Worm (Caenorhabditis elegans) whole organism, young adult: ENCODE measurements around the gene trd-1.

Experiments
- B0336.3 ChIP-seq: fragments of 200-800 bp; sonication (Bioruptor generic); IDR thresholded peaks from 2 replicates; pipeline ENCODE4 v1.3.6; 2022; ENCODE audit warnings: missing genetic modification characterization, missing compliant biosample characterization
- D2030.7 ChIP-seq: fragments of 200-800 bp; sonication (Bioruptor generic); IDR thresholded peaks from 2 replicates; pipeline ENCODE4 v1.3.6; 2022; ENCODE audit warnings: missing genetic modification reagents, missing genetic modification characterization, missing compliant biosample characterization
- F22D6.2 ChIP-seq: sonication (generic microtip); optimal IDR thresholded peaks from 2 replicates; lab custom pipeline; 2016; ENCODE audit warnings: mild to moderate bottlenecking, missing genetic modification characterization, missing compliant biosample characterization
- F49E8.2 ChIP-seq: sonication (generic microtip); optimal IDR thresholded peaks from 3 replicates; lab custom pipeline; 2017; ENCODE audit warnings: missing genetic modification characterization, mild to moderate bottlenecking, missing compliant biosample characterization, antibody characterized with exemption, moderate library complexity; ENCODE audit not compliant: insufficient read depth
- F57C9.4 ChIP-seq: sonication (generic microtip); optimal IDR thresholded peaks from 2 replicates; lab custom pipeline; 2017; ENCODE audit warnings: mild to moderate bottlenecking, missing genetic modification characterization, missing compliant biosample characterization
- K11D2.4 ChIP-seq: fragments of 200-800 bp; sonication (Bioruptor generic); IDR thresholded peaks from 2 replicates; pipeline ENCODE4 v1.3.6; 2022; ENCODE audit warnings: missing genetic modification reagents, missing genetic modification characterization, missing compliant biosample characterization
- T26A5.8 ChIP-seq: sonication (generic microtip); optimal IDR thresholded peaks from 2 replicates; lab custom pipeline; 2016; ENCODE audit warnings: missing genetic modification characterization, missing compliant biosample characterization
- Y53G8AR.9 ChIP-seq: fragments of 200-800 bp; sonication (Bioruptor generic); conservative IDR thresholded peaks from 2 replicates; pipeline ENCODE4 v1.3.6; 2022; ENCODE audit warnings: missing genetic modification reagents, missing genetic modification characterization, missing compliant biosample characterization
- Y56A3A.18 ChIP-seq: fragments of 200-800 bp; sonication (Bioruptor generic); IDR thresholded peaks from 2 replicates; pipeline ENCODE4 v1.3.6; 2022; ENCODE audit warnings: missing genetic modification reagents, missing genetic modification characterization, missing compliant biosample characterization
- Y95B8A.8 ChIP-seq: fragments of 200-800 bp; sonication (Bioruptor generic); IDR thresholded peaks from 2 replicates; pipeline ENCODE4 v1.3.6; 2022; ENCODE audit warnings: missing genetic modification reagents, missing genetic modification characterization, missing compliant biosample characterization
- ama-1 ChIP-seq, 3 experiments: fragments of 150-350 bp in 1 of 3; sonication (generic microtip) in 2 of 3; optimal IDR thresholded peaks; 2 replicates each; lab custom pipeline; 2014 to 2018; ENCODE audit warnings: missing biosample characterization in 2 of 3, missing genetic modification characterization in 2 of 3, missing genetic modification reagents in 2 of 3
- aptf-2 ChIP-seq: fragments of 200-800 bp; sonication (Bioruptor generic); conservative IDR thresholded peaks from 2 replicates; pipeline ENCODE4 v1.3.6; 2022; ENCODE audit warnings: missing genetic modification reagents, missing genetic modification characterization, missing compliant biosample characterization
- aptf-3 ChIP-seq: fragments of 200-800 bp; sonication (Bioruptor generic); IDR thresholded peaks from 2 replicates; pipeline ENCODE4 v1.3.6; 2022; ENCODE audit warnings: missing genetic modification characterization, missing compliant biosample characterization
- attf-6 ChIP-seq: fragments of 200-800 bp; sonication (Bioruptor generic); IDR thresholded peaks from 2 replicates; pipeline ENCODE4 v1.3.6; 2022; ENCODE audit warnings: missing genetic modification reagents, missing genetic modification characterization, missing compliant biosample characterization
- ceh-100 ChIP-seq: fragments of 200-800 bp; sonication (Bioruptor generic); IDR thresholded peaks from 2 replicates; pipeline ENCODE4 v1.3.6; 2022; ENCODE audit warnings: missing genetic modification reagents, missing genetic modification characterization, missing compliant biosample characterization
- ceh-40 ChIP-seq: fragments of 200-800 bp; sonication (Bioruptor generic); IDR thresholded peaks from 2 replicates; pipeline ENCODE4 v1.3.6; 2022; ENCODE audit warnings: missing genetic modification characterization, missing compliant biosample characterization
- ceh-91 ChIP-seq: fragments of 200-800 bp; sonication (Bioruptor generic); IDR thresholded peaks from 2 replicates; pipeline ENCODE4 v1.3.6; 2022; ENCODE audit warnings: missing genetic modification reagents, missing genetic modification characterization, missing compliant biosample characterization
- chd-7 ChIP-seq: sonication (generic microtip); optimal IDR thresholded peaks from 2 replicates; lab custom pipeline; 2016; ENCODE audit warnings: mild to moderate bottlenecking, missing genetic modification characterization, moderate library complexity, missing compliant biosample characterization
- die-1 ChIP-seq: sonication (generic microtip); optimal IDR thresholded peaks from 2 replicates; lab custom pipeline; 2016; ENCODE audit warnings: missing genotype, mild to moderate bottlenecking, missing genetic modification characterization, missing compliant biosample characterization
- dpl-1 ChIP-seq: fragments of 150-350 bp; optimal IDR thresholded peaks from 2 replicates; lab custom pipeline; 2014; ENCODE audit warnings: missing biosample characterization, missing genetic modification reagents, missing genetic modification characterization
- hlh-12 ChIP-seq: sonication (generic microtip); optimal IDR thresholded peaks from 2 replicates; lab custom pipeline; 2016; ENCODE audit warnings: missing genetic modification characterization, missing compliant biosample characterization
- hmg-1.2 ChIP-seq: fragments of 200-800 bp; sonication (Bioruptor generic); IDR thresholded peaks from 2 replicates; pipeline ENCODE4 v1.3.6; 2022; ENCODE audit warnings: missing genetic modification reagents, missing genetic modification characterization, missing compliant biosample characterization
- hmg-20 ChIP-seq: fragments of 200-800 bp; sonication (Bioruptor generic); IDR thresholded peaks from 2 replicates; pipeline ENCODE4 v1.3.6; 2022; ENCODE audit warnings: missing genetic modification reagents, missing genetic modification characterization, missing compliant biosample characterization
- hrde-1 ChIP-seq: sonication (generic microtip); optimal IDR thresholded peaks from 2 replicates; lab custom pipeline; 2016; ENCODE audit warnings: missing genetic modification characterization, mild to moderate bottlenecking, missing compliant biosample characterization, moderate library complexity, missing genotype, missing genetic modification reagents, borderline replicate concordance
- let-526 ChIP-seq: fragments of 200-800 bp; sonication (Bioruptor generic); IDR thresholded peaks from 2 replicates; pipeline ENCODE4 v1.3.6; 2022; ENCODE audit warnings: missing genetic modification reagents, missing genetic modification characterization, missing compliant biosample characterization
- lin-40 ChIP-seq: sonication (generic microtip); optimal IDR thresholded peaks from 2 replicates; lab custom pipeline; 2016; ENCODE audit warnings: missing genetic modification characterization, mild to moderate bottlenecking, missing compliant biosample characterization, missing genotype, missing genetic modification reagents
- lin-54 ChIP-seq: fragments of 200-800 bp; sonication (Bioruptor generic); optimal IDR thresholded peaks from 2 replicates; lab custom pipeline; 2018; ENCODE audit warnings: mild to moderate bottlenecking, missing genetic modification characterization, missing compliant biosample characterization
- madf-10 ChIP-seq: sonication (generic microtip); optimal IDR thresholded peaks from 2 replicates; lab custom pipeline; 2016; ENCODE audit warnings: mild to moderate bottlenecking, missing genetic modification characterization, missing compliant biosample characterization
- madf-3 ChIP-seq: fragments of 200-800 bp; sonication (Bioruptor generic); IDR thresholded peaks from 2 replicates; pipeline ENCODE4 v1.3.6; 2022; ENCODE audit warnings: missing genetic modification reagents, missing genetic modification characterization, missing compliant biosample characterization
- mel-28 ChIP-seq: sonication (generic microtip); optimal IDR thresholded peaks from 2 replicates; lab custom pipeline; 2016; ENCODE audit warnings: borderline replicate concordance, mild to moderate bottlenecking, missing genetic modification characterization, missing compliant biosample characterization
- mes-4 ChIP-seq: sonication (generic microtip); optimal IDR thresholded peaks from 2 replicates; lab custom pipeline; 2016; ENCODE audit warnings: missing genotype, missing genetic modification characterization, missing compliant biosample characterization
- nfya-1 ChIP-seq: sonication (generic microtip); optimal IDR thresholded peaks from 2 replicates; lab custom pipeline; 2017; ENCODE audit warnings: antibody characterized with exemption, missing compliant biosample characterization, missing genetic modification characterization, borderline replicate concordance; ENCODE audit not compliant: insufficient read depth
- nhr-179 ChIP-seq: sonication (generic microtip); optimal IDR thresholded peaks from 2 replicates; lab custom pipeline; 2016; ENCODE audit warnings: mild to moderate bottlenecking, missing genetic modification characterization, missing compliant biosample characterization
- nhr-90 ChIP-seq: sonication (generic microtip); optimal IDR thresholded peaks from 2 replicates; lab custom pipeline; 2016; ENCODE audit warnings: missing genotype, mild to moderate bottlenecking, missing genetic modification characterization, missing compliant biosample characterization
- repo-1 ChIP-seq: sonication (generic microtip); optimal IDR thresholded peaks from 2 replicates; lab custom pipeline; 2017; ENCODE audit warnings: mild to moderate bottlenecking, missing genetic modification characterization, missing compliant biosample characterization
- snpc-1.3 ChIP-seq: sonication (generic microtip); optimal IDR thresholded peaks from 2 replicates; lab custom pipeline; 2017; ENCODE audit warnings: missing genetic modification characterization, mild to moderate bottlenecking, missing compliant biosample characterization, antibody characterized with exemption, moderate library complexity, missing genotype, missing genetic modification reagents; ENCODE audit not compliant: insufficient read depth
- snpc-3.4 ChIP-seq: sonication (generic microtip); optimal IDR thresholded peaks from 2 replicates; lab custom pipeline; 2017; ENCODE audit warnings: missing genetic modification characterization, mild to moderate bottlenecking, missing compliant biosample characterization, antibody characterized with exemption, moderate library complexity, missing genotype, missing genetic modification reagents
- somi-1 ChIP-seq: fragments of 200-800 bp; sonication (Bioruptor generic); optimal IDR thresholded peaks from 2 replicates; lab custom pipeline; 2018; ENCODE audit warnings: mild to moderate bottlenecking, missing genetic modification characterization, missing compliant biosample characterization
- sptf-2 ChIP-seq: fragments of 200-800 bp; sonication (Bioruptor generic); optimal IDR thresholded peaks from 2 replicates; lab custom pipeline; 2018; ENCODE audit warnings: mild to moderate bottlenecking, missing genetic modification characterization, missing compliant biosample characterization
- tbp1 ChIP-seq: fragments of 200-800 bp; sonication (Bioruptor generic); optimal IDR thresholded peaks from 2 replicates; lab custom pipeline; 2018; ENCODE audit warnings: mild to moderate bottlenecking, missing genetic modification characterization, missing compliant biosample characterization
- tbx-9 ChIP-seq: sonication (generic microtip); optimal IDR thresholded peaks from 2 replicates; lab custom pipeline; 2016; ENCODE audit warnings: borderline replicate concordance, missing genetic modification characterization, inconsistent platforms, missing compliant biosample characterization
- ztf-6 ChIP-seq: fragments of 200-800 bp; sonication (Bioruptor generic); IDR thresholded peaks from 2 replicates; pipeline ENCODE4 v1.3.6; 2022; ENCODE audit warnings: missing genetic modification reagents, missing genetic modification characterization, missing compliant biosample characterization

Gene trd-1

ce11 chrIII:7365602-7366001 is 20.4 kb upstream of the trd-1 start, which contains the start of gene F08F8.11:
TSS of gene F08F8.11 (plus strand) at chrIII:7365902.
- TF ChIP-seq attf-6 (GFP tag; lab: Robert Waterston, UW) (no peak), nfya-1 (tag; lab: Kevin White, UChicago) (no peak), nhr-179 (tag; lab: Kevin White, UChicago) (no peak), madf-3 (GFP tag; lab: Robert Waterston, UW) (no peak), die-1 (tag; lab: Kevin White, UChicago) (no peak), hmg-1.2 (GFP tag; lab: Robert Waterston, UW) (no peak), sptf-2 (GFP tag; lab: Kevin White, UChicago) (no peak), hlh-12 (tag; lab: Kevin White, UChicago) (no peak), tbx-9 (no peak), mes-4 (tag; lab: Kevin White, UChicago) (no peak), let-526 (GFP tag; lab: Robert Waterston, UW) (no peak), aptf-2 (no peak), ztf-6 (GFP tag; lab: Robert Waterston, UW) (no peak)

ce11 chrIII:7367012-7367760 is 18.8 kb upstream of the trd-1 start, which contains the start of the genes T20B12.5 and T20B12.4:
TSS of gene T20B12.5 (minus strand) at chrIII:7367112.
TSS of gene T20B12.4 (plus strand) at chrIII:7367710.
- TF ChIP-seq F49E8.2 (tag; lab: Kevin White, UChicago) (no peak), ceh-91 (GFP tag; lab: Robert Waterston, UW) (no peak), Y53G8AR.9 (GFP tag; lab: Robert Waterston, UW) (no peak), snpc-1.3 (tag; lab: Kevin White, UChicago) (no peak), mel-28 (no peak), ceh-100 (GFP tag; lab: Robert Waterston, UW) (no peak), dpl-1 (GFP tag; lab: Kevin White, UChicago) (no peak), lin-54 (GFP tag; lab: Kevin White, UChicago) (no peak), D2030.7 (GFP tag; lab: Robert Waterston, UW) (no peak), nhr-90 (tag; lab: Kevin White, UChicago) (no peak), aptf-3 (GFP tag; lab: Robert Waterston, UW) (no peak)

- TF ChIP-seq K11D2.4 (GFP tag; lab: Robert Waterston, UW) (no peak), ceh-100 (GFP tag; lab: Robert Waterston, UW) (no peak), ama-1 (optimal IDR thresholded peaks at IDR 0.05; lab: Kevin White, UChicago) (peak; percentile 41), ama-1 (GFP tag; optimal IDR thresholded peaks at IDR 0.05; lab: Kevin White, UChicago) (no peak), Y56A3A.18 (GFP tag; lab: Robert Waterston, UW) (0 out of 2 replicates have a peak, but pooled peaks have one; percentile 47), madf-10 (tag; lab: Kevin White, UChicago) (no peak), B0336.3 (GFP tag; lab: Robert Waterston, UW) (0 out of 2 replicates have a peak, but pooled peaks have one; percentile 13), chd-7 (peak; percentile 39), snpc-3.4 (tag; lab: Kevin White, UChicago) (no peak), lin-40 (tag; lab: Kevin White, UChicago) (peak; percentile 48), somi-1 (GFP tag; lab: Kevin White, UChicago) (peak; percentile 34), Y95B8A.8 (GFP tag; lab: Robert Waterston, UW) (0 out of 2 replicates have a peak, but pooled peaks have one; percentile 11), F22D6.2 (no peak), T26A5.8 (peak; percentile 21), hrde-1 (tag; lab: Kevin White, UChicago) (no peak), F57C9.4 (tag; lab: Kevin White, UChicago) (peak; percentile 45), hmg-20 (GFP tag; lab: Robert Waterston, UW) (no peak), tbp1 (GFP tag; lab: Kevin White, UChicago) (no peak), repo-1 (tag; lab: Kevin White, UChicago) (peak; percentile 76), ceh-40 (0 out of 2 replicates have a peak, but pooled peaks have one; percentile 9)
These were observed 16.5 kb upstream of the trd-1 start for ce11 chrIII:7369394-7370024.
